Fruit fly (Drosophila melanogaster) whole organism, prepupa: ENCODE data around the gene CG4887.

Experiments
- Blimp-1 ChIP-seq: fragments of 200-800 bp; sonication (Bioruptor generic); optimal IDR thresholded peaks from 3 replicates; lab custom pipeline; 2017; ENCODE audit warnings: missing biosample characterization, missing genetic modification characterization, mild to moderate bottlenecking, moderate library complexity, missing genetic modification reagents
- CG10669 ChIP-seq: fragments of 200-800 bp; sonication (Bioruptor generic); optimal IDR thresholded peaks from 3 replicates; lab custom pipeline; 2018; ENCODE audit warnings: missing biosample characterization, mild to moderate bottlenecking, missing genetic modification characterization, moderate library complexity
- CG11294 ChIP-seq: fragments of 200-800 bp; sonication (Bioruptor generic); IDR thresholded peaks from 2 replicates; pipeline ENCODE4 v1.3.6; 2022; ENCODE audit warnings: missing biosample characterization, missing genetic modification characterization
- CG11902 ChIP-seq: fragments of 200-800 bp; sonication (Bioruptor generic); optimal IDR thresholded peaks from 3 replicates; lab custom pipeline; 2016; ENCODE audit warnings: missing biosample characterization, missing genetic modification characterization
- CG15336 ChIP-seq: fragments of 200-800 bp; sonication (Bioruptor generic); IDR thresholded peaks from 2 replicates; pipeline ENCODE4 v1.3.6; 2022; ENCODE audit warnings: missing biosample characterization, missing genetic modification characterization
- CG1621 ChIP-seq: fragments of 200-800 bp; sonication (Bioruptor generic); optimal IDR thresholded peaks from 3 replicates; lab custom pipeline; 2018; ENCODE audit warnings: missing biosample characterization, mild to moderate bottlenecking, missing genetic modification characterization
- CG3032 ChIP-seq: fragments of 200-800 bp; optimal IDR thresholded peaks from 2 replicates; lab custom pipeline; 2019; ENCODE audit warnings: missing biosample characterization, mild to moderate bottlenecking, missing genetic modification characterization, moderate library complexity
- CG31627 ChIP-seq: fragments of 200-800 bp; sonication (Bioruptor generic); optimal IDR thresholded peaks from 3 replicates; lab custom pipeline; 2016; ENCODE audit warnings: missing biosample characterization, missing genetic modification characterization
- CG32006 ChIP-seq: fragments of 200-800 bp; sonication (Bioruptor generic); optimal IDR thresholded peaks from 3 replicates; lab custom pipeline; 2017; ENCODE audit warnings: missing biosample characterization, mild to moderate bottlenecking, missing genetic modification characterization
- CG3919 ChIP-seq: fragments of 200-800 bp; sonication (Bioruptor generic); optimal IDR thresholded peaks from 3 replicates; lab custom pipeline; 2016; ENCODE audit warnings: missing biosample characterization, missing genetic modification characterization
- CG4318 ChIP-seq: fragments of 200-800 bp; sonication (Bioruptor generic); optimal IDR thresholded peaks from 3 replicates; lab custom pipeline; 2017; ENCODE audit warnings: missing biosample characterization, mild to moderate bottlenecking, missing genetic modification characterization
- CG6163 ChIP-seq: fragments of 200-800 bp; sonication (Bioruptor generic); IDR thresholded peaks from 3 replicates; pipeline ENCODE4 v1.3.6; 2022; ENCODE audit warnings: missing biosample characterization, missing genetic modification characterization
- CG6276 ChIP-seq: fragments of 200-800 bp; sonication (Bioruptor generic); optimal IDR thresholded peaks from 2 replicates; lab custom pipeline; 2017; ENCODE audit warnings: missing biosample characterization, mild to moderate bottlenecking, missing genetic modification characterization
- CG6792 ChIP-seq: fragments of 200-800 bp; sonication (Bioruptor generic); optimal IDR thresholded peaks from 3 replicates; lab custom pipeline; 2016; ENCODE audit warnings: missing biosample characterization, missing genetic modification characterization
- CG6808 ChIP-seq: fragments of 200-800 bp; sonication (Bioruptor generic); optimal IDR thresholded peaks from 3 replicates; lab custom pipeline; 2017; ENCODE audit warnings: missing biosample characterization, missing genetic modification characterization, mild to moderate bottlenecking, moderate library complexity, missing genetic modification reagents
- CG6854 ChIP-seq: fragments of 200-800 bp; sonication (Bioruptor generic); optimal IDR thresholded peaks from 2 replicates; lab custom pipeline; 2017; ENCODE audit warnings: missing biosample characterization, mild to moderate bottlenecking, missing genetic modification characterization
- CG8119 ChIP-seq: fragments of 200-800 bp; sonication (Bioruptor generic); IDR thresholded peaks from 3 replicates; pipeline ENCODE4 v1.3.6; 2022; ENCODE audit warnings: missing biosample characterization, missing genetic modification characterization
- CG8319 ChIP-seq: fragments of 200-800 bp; sonication (Bioruptor generic); optimal IDR thresholded peaks from 3 replicates; lab custom pipeline; 2016; ENCODE audit warnings: missing biosample characterization, missing genetic modification characterization
- CG8632 ChIP-seq: fragments of 200-800 bp; sonication (Bioruptor generic); optimal IDR thresholded peaks from 3 replicates; lab custom pipeline; 2016; ENCODE audit warnings: missing biosample characterization, missing genetic modification characterization
- CG9139 ChIP-seq: fragments of 200-800 bp; sonication (Bioruptor generic); optimal IDR thresholded peaks from 3 replicates; lab custom pipeline; 2017; ENCODE audit warnings: missing biosample characterization, mild to moderate bottlenecking, missing genetic modification characterization
- Eip75B ChIP-seq: fragments of 200-800 bp; sonication (Bioruptor generic); optimal IDR thresholded peaks from 3 replicates; lab custom pipeline; 2016; ENCODE audit warnings: missing biosample characterization, missing genetic modification characterization
- Eip78C ChIP-seq: fragments of 200-800 bp; sonication (Bioruptor generic); peaks from one replicate; lab custom pipeline; 2016; ENCODE audit warnings: missing biosample characterization, missing genetic modification characterization
- Eip93F ChIP-seq: fragments of 200-800 bp; sonication (Bioruptor generic); optimal IDR thresholded peaks from 2 replicates; lab custom pipeline; 2016; ENCODE audit warnings: missing biosample characterization, mild to moderate bottlenecking, missing genetic modification characterization
- Ets21C ChIP-seq: fragments of 200-800 bp; sonication (Bioruptor generic); optimal IDR thresholded peaks from 3 replicates; lab custom pipeline; 2016; ENCODE audit warnings: missing biosample characterization, missing genetic modification characterization
- Ets96B ChIP-seq: fragments of 200-800 bp; optimal IDR thresholded peaks from 2 replicates; lab custom pipeline; 2019; ENCODE audit warnings: missing biosample characterization, mild to moderate bottlenecking, missing genetic modification characterization, moderate library complexity
- Gug ChIP-seq: fragments of 200-800 bp; sonication (Bioruptor generic); IDR thresholded peaks from 2 replicates; pipeline ENCODE4 v1.3.6; 2022; ENCODE audit warnings: missing biosample characterization, missing genetic modification characterization
- Hr38 ChIP-seq: sonication (Bioruptor generic); optimal IDR thresholded peaks from 2 replicates; lab custom pipeline; 2016; ENCODE audit warnings: missing biosample characterization, missing genetic modification characterization
- Hr4 ChIP-seq: fragments of 200-800 bp; sonication (Bioruptor generic); optimal IDR thresholded peaks from 3 replicates; lab custom pipeline; 2016; ENCODE audit warnings: missing biosample characterization, missing genetic modification characterization
- Lpt ChIP-seq: fragments of 200-800 bp; sonication (Bioruptor generic); optimal IDR thresholded peaks from 3 replicates; lab custom pipeline; 2016; ENCODE audit warnings: missing biosample characterization, missing genetic modification characterization
- Met ChIP-seq: fragments of 200-800 bp; sonication (Bioruptor generic); optimal IDR thresholded peaks from 3 replicates; lab custom pipeline; 2016; ENCODE audit warnings: missing biosample characterization, missing genetic modification characterization
- OdsH ChIP-seq: fragments of 200-800 bp; sonication (Bioruptor generic); optimal IDR thresholded peaks from 3 replicates; lab custom pipeline; 2016; ENCODE audit warnings: missing biosample characterization, missing genetic modification characterization
- Smox ChIP-seq: fragments of 200-800 bp; sonication (Bioruptor generic); optimal IDR thresholded peaks from 3 replicates; lab custom pipeline; 2016; ENCODE audit warnings: missing biosample characterization, missing genetic modification characterization
- Sox102F ChIP-seq: fragments of 200-800 bp; sonication (Bioruptor generic); optimal IDR thresholded peaks from 2 replicates; lab custom pipeline; 2016; ENCODE audit warnings: missing biosample characterization, mild to moderate bottlenecking, missing genetic modification characterization
- Sox14 ChIP-seq: fragments of 200-800 bp; sonication (Bioruptor generic); optimal IDR thresholded peaks from 3 replicates; lab custom pipeline; 2016; ENCODE audit warnings: missing biosample characterization, missing genetic modification characterization
- dac ChIP-seq: fragments of 200-800 bp; sonication (Bioruptor generic); optimal IDR thresholded peaks from 2 replicates; lab custom pipeline; 2017; ENCODE audit warnings: missing biosample characterization, mild to moderate bottlenecking, missing genetic modification characterization
- dsx ChIP-seq: fragments of 200-800 bp; optimal IDR thresholded peaks from 3 replicates; lab custom pipeline; 2019; ENCODE audit warnings: missing biosample characterization, mild to moderate bottlenecking, missing genetic modification characterization, moderate library complexity; ENCODE audit not compliant: poor library complexity, severe bottlenecking
- eg ChIP-seq: fragments of 200-800 bp; sonication (Bioruptor generic); IDR thresholded peaks from 3 replicates; pipeline ENCODE4 v1.3.6; 2022; ENCODE audit warnings: missing biosample characterization, missing genetic modification characterization
- esn ChIP-seq: fragments of 200-800 bp; sonication (Bioruptor generic); optimal IDR thresholded peaks from 2 replicates; lab custom pipeline; 2016; ENCODE audit warnings: missing biosample characterization, mild to moderate bottlenecking, missing genetic modification characterization, moderate library complexity
- fd59A ChIP-seq: fragments of 200-800 bp; sonication (Bioruptor generic); optimal IDR thresholded peaks from 2 replicates; lab custom pipeline; 2017; ENCODE audit warnings: missing biosample characterization, mild to moderate bottlenecking, missing genetic modification characterization, missing genetic modification reagents
- fd85E ChIP-seq: fragments of 200-800 bp; sonication (Bioruptor generic); optimal IDR thresholded peaks from 3 replicates; lab custom pipeline; 2016; ENCODE audit warnings: missing biosample characterization, missing genetic modification characterization
- fkh ChIP-seq: fragments of 200-800 bp; sonication (Bioruptor generic); optimal IDR thresholded peaks from 3 replicates; lab custom pipeline; 2017; ENCODE audit warnings: missing biosample characterization, mild to moderate bottlenecking, missing genetic modification characterization, moderate library complexity
- lz ChIP-seq: fragments of 200-800 bp; sonication (Bioruptor generic); optimal IDR thresholded peaks from 3 replicates; lab custom pipeline; 2016; ENCODE audit warnings: missing biosample characterization, missing genetic modification characterization
- net ChIP-seq: fragments of 200-800 bp; sonication (Bioruptor generic); optimal IDR thresholded peaks from 3 replicates; lab custom pipeline; 2016; ENCODE audit warnings: missing biosample characterization, missing genetic modification characterization
- pdm3 ChIP-seq: fragments of 200-800 bp; sonication (Bioruptor generic); optimal IDR thresholded peaks from 3 replicates; lab custom pipeline; 2016; ENCODE audit warnings: missing biosample characterization, missing genetic modification characterization
- salr ChIP-seq, 2 experiments: fragments of 200-800 bp; sonication (Bioruptor generic); optimal IDR thresholded peaks; 3 replicates each; lab custom pipeline; 2016 to 2018; ENCODE audit warnings: missing biosample characterization in 2 of 2, missing genetic modification characterization in 2 of 2, mild to moderate bottlenecking in 1 of 2
- spab ChIP-seq: fragments of 200-800 bp; sonication (Bioruptor generic); optimal IDR thresholded peaks from 2 replicates; lab custom pipeline; 2017; ENCODE audit warnings: missing biosample characterization, mild to moderate bottlenecking, missing genetic modification characterization, missing genetic modification reagents
- ss ChIP-seq, 2 experiments: fragments of 200-800 bp; sonication (Bioruptor generic); optimal IDR thresholded peaks; 2 replicates in 1 of 2; 3 replicates in 1 of 2; lab custom pipeline; 2017 to 2018; ENCODE audit warnings: mild to moderate bottlenecking in 2 of 2, missing biosample characterization in 2 of 2, missing genetic modification characterization in 2 of 2, moderate library complexity in 1 of 2
- svp ChIP-seq: fragments of 200-800 bp; sonication (Bioruptor generic); peaks from one replicate; lab custom pipeline; 2016; ENCODE audit warnings: missing biosample characterization, missing genetic modification characterization
- vri ChIP-seq: fragments of 200-800 bp; sonication (Bioruptor generic); optimal IDR thresholded peaks from 3 replicates; lab custom pipeline; 2016; ENCODE audit warnings: missing biosample characterization, mild to moderate bottlenecking, missing genetic modification characterization

Gene CG4887

DNA sequence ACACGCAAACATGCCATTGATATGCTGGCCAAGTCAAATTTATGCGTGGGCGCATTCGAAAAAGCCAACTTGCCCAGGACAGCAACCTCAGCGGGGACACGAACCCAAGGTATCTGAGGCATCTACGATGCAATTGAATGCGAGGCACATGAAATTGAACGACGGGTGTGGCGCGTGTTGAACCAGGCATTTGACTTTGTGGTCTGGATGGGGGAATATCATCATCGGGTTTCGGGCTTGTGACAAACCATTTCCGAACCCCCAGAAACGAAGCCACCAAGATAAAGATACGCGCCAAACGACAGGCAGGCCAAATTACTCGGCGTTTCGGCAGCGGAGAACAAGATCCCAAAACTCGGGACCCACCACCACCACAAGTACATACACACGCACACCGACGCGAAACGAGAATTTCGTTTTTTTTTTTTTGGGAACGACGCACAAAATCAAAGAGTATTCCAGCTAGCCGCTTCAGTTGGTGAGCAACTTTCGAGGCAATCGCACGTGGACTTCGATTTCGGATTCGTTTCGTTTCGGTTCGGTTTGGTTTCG is 30.0 kb upstream of the CG4887 start, which contains the start of gene MFS3:
Gene MFS3 (plus strand): TSS at position 472 of the 552 bp plus-strand sequence.
- TF ChIP-seq lz (GFP tag; lab: Kevin White, UChicago), result no peak
- peak; percentile 23; the same call in 1 of the 3 replicates for TF ChIP-seq CG6163 (GFP tag; lab: Robert Waterston, UW)
- 0 out of 2 replicates have a peak, but pooled peaks have one; percentile 17 for TF ChIP-seq CG15336 (GFP tag; lab: Robert Waterston, UW)
- TF ChIP-seq CG6792 (GFP tag; lab: Kevin White, UChicago), result no peak
- no peak for TF ChIP-seq Ets21C (GFP tag; lab: Kevin White, UChicago)
- no peak for TF ChIP-seq fkh
- no peak for TF ChIP-seq CG32006 (GFP tag; lab: Kevin White, UChicago)
- TF ChIP-seq Sox102F, result no peak
- no peak for TF ChIP-seq eg (GFP tag; lab: Robert Waterston, UW)
- TF ChIP-seq CG11902 (GFP tag; lab: Kevin White, UChicago), result no peak
- no peak for TF ChIP-seq Smox (GFP tag; lab: Kevin White, UChicago)
- no peak for TF ChIP-seq CG9139
- no peak for TF ChIP-seq Hr4
- TF ChIP-seq CG10669 (GFP tag; lab: Kevin White, UChicago), result no peak
- TF ChIP-seq spab, result no peak
- TF ChIP-seq CG6276 (GFP tag; lab: Kevin White, UChicago), result peak; percentile 89
- no peak for TF ChIP-seq pdm3 (GFP tag; lab: Kevin White, UChicago)
- TF ChIP-seq fd59A (GFP tag; lab: Kevin White, UChicago), result no peak
- TF ChIP-seq CG8119, result no peak
- TF ChIP-seq CG8632 (GFP tag; lab: Kevin White, UChicago), result no peak
- peak; percentile 48 for TF ChIP-seq vri (GFP tag; lab: Kevin White, UChicago)
- no peak for TF ChIP-seq CG6808 (GFP tag; lab: Kevin White, UChicago)
- no peak for TF ChIP-seq CG3032
- TF ChIP-seq CG1621 (tag; lab: Kevin White, UChicago), result no peak
- TF ChIP-seq Hr38 (GFP tag; lab: Kevin White, UChicago), result no peak
- TF ChIP-seq Lpt, result no peak
- TF ChIP-seq CG4318 (GFP tag; lab: Kevin White, UChicago), result no peak
- no peak for TF ChIP-seq CG8319 (GFP tag; lab: Kevin White, UChicago)
- no peak for TF ChIP-seq CG11294 (GFP tag; lab: Robert Waterston, UW)
- peak; percentile 62 for TF ChIP-seq Eip78C (GFP tag; lab: Kevin White, UChicago)
- no peak for TF ChIP-seq Ets96B (tag; lab: Kevin White, UChicago)
- peak; percentile 68 for TF ChIP-seq svp (GFP tag; lab: Kevin White, UChicago)
- TF ChIP-seq Gug (GFP tag; lab: Robert Waterston, UW), result no peak
- no peak for TF ChIP-seq Blimp-1 (GFP tag; lab: Kevin White, UChicago)
- peak; percentile 34 for TF ChIP-seq fd85E (GFP tag; lab: Kevin White, UChicago)
- peak; percentile 19 for TF ChIP-seq net
- peak; percentile 19 for TF ChIP-seq CG3919 (GFP tag; lab: Kevin White, UChicago)
- TF ChIP-seq CG31627, result no peak
- no peak for TF ChIP-seq dac
- TF ChIP-seq Met (GFP tag; lab: Kevin White, UChicago), result peak; percentile 28
- TF ChIP-seq esn (GFP tag; lab: Kevin White, UChicago), result peak; percentile 39
- no peak for TF ChIP-seq salr (GFP tag; optimal IDR thresholded peaks at IDR 0.05; lab: Kevin White, UChicago)
- TF ChIP-seq CG6854 (GFP tag; lab: Kevin White, UChicago), result peak; percentile 58
- no peak for TF ChIP-seq Eip93F
- peak; percentile 2 to 52 for TF ChIP-seq ss (GFP tag; optimal IDR thresholded peaks at IDR 0.05; lab: Kevin White, UChicago)
- no peak for TF ChIP-seq Sox14 (GFP tag; lab: Kevin White, UChicago)
- peak; percentile 54 for TF ChIP-seq Eip75B (GFP tag; lab: Kevin White, UChicago)
- TF ChIP-seq OdsH, result no peak
- no peak for TF ChIP-seq dsx (GFP tag; lab: Kevin White, UChicago)
